Fruit fly (Drosophila melanogaster) whole organism, pupa: ENCODE results near the gene CG43064.

ENCODE experiments used
- CG12605 ChIP-seq: fragments of 200-800 bp; sonication (Bioruptor generic); IDR thresholded peaks from 2 replicates; pipeline ENCODE4 v1.3.6; 2022; ENCODE audit warnings: missing biosample characterization, missing genetic modification characterization
- CG17806 ChIP-seq: fragments of 200-800 bp; sonication (Bioruptor generic); optimal IDR thresholded peaks from 2 replicates; lab custom pipeline; 2018; ENCODE audit warnings: missing biosample characterization, mild to moderate bottlenecking, missing genetic modification characterization, moderate library complexity
- CG4496 ChIP-seq: fragments of 200-800 bp; sonication (Bioruptor generic); IDR thresholded peaks from 3 replicates; pipeline ENCODE4 v1.3.6; 2022; ENCODE audit warnings: missing biosample characterization, missing genetic modification characterization
- CG8159 ChIP-seq: fragments of 200-800 bp; sonication (Bioruptor generic); optimal IDR thresholded peaks from 3 replicates; lab custom pipeline; 2018; ENCODE audit warnings: missing biosample characterization, mild to moderate bottlenecking, missing genetic modification characterization, moderate library complexity
- D1 ChIP-seq: fragments of 200-800 bp; sonication (Bioruptor generic); optimal IDR thresholded peaks from 2 replicates; lab custom pipeline; 2018; ENCODE audit warnings: missing biosample characterization, mild to moderate bottlenecking, missing genetic modification characterization, moderate library complexity
- EcR ChIP-seq: fragments of 200-800 bp; sonication (Bioruptor generic); optimal IDR thresholded peaks from 3 replicates; lab custom pipeline; 2019; ENCODE audit warnings: missing biosample characterization, missing genetic modification characterization, mild to moderate bottlenecking, moderate library complexity, missing genetic modification reagents
- Pif1B ChIP-seq: fragments of 200-800 bp; sonication (Bioruptor generic); optimal IDR thresholded peaks from 3 replicates; lab custom pipeline; 2016; ENCODE audit warnings: missing biosample characterization, missing genetic modification characterization
- fd96Ca ChIP-seq: fragments of 200-800 bp; sonication (Bioruptor generic); IDR thresholded peaks from 3 replicates; pipeline ENCODE4 v1.3.6; 2022; ENCODE audit warnings: missing biosample characterization, missing genetic modification characterization
- rn ChIP-seq: fragments of 200-800 bp; sonication (Bioruptor generic); IDR thresholded peaks from 2 replicates; pipeline ENCODE4 v1.3.6; 2022; ENCODE audit warnings: missing biosample characterization, missing genetic modification characterization

dm6 chr3L:11869328-11869727, 32.8 kb upstream of the CG43064 start:
- TF ChIP-seq EcR: no peak
- TF ChIP-seq fd96Ca (GFP tag; lab: Robert Waterston, UW): no peak
- TF ChIP-seq CG8159 (tag; lab: Kevin White, UChicago): peak; percentile 13
- no peak for TF ChIP-seq D1
- no peak for TF ChIP-seq CG12605 (GFP tag; lab: Robert Waterston, UW)
- no peak for TF ChIP-seq CG4496 (GFP tag; lab: Robert Waterston, UW)
- no peak for TF ChIP-seq CG17806 (tag; lab: Kevin White, UChicago)
- no peak for TF ChIP-seq rn (GFP tag; lab: Robert Waterston, UW)
- no peak for TF ChIP-seq Pif1B (GFP tag; lab: Kevin White, UChicago)
